Fruit fly (Drosophila melanogaster) whole organism, embryonic: ENCODE data around the gene CG32695.

Experiments
- Adf1 ChIP-seq: fragments of 200-800 bp; sonication (Bioruptor generic); IDR thresholded peaks from 2 replicates; pipeline ENCODE4 v1.3.6; 2022; ENCODE audit warnings: missing biosample characterization, missing genetic modification characterization
- Asciz ChIP-seq: fragments of 200-800 bp; sonication (Bioruptor generic); optimal IDR thresholded peaks from 2 replicates; lab custom pipeline; 2017; ENCODE audit warnings: missing biosample characterization, mild to moderate bottlenecking, missing genetic modification characterization, missing genetic modification reagents
- Bdp1 ChIP-seq: fragments of 200-800 bp; sonication (Bioruptor generic); optimal IDR thresholded peaks from 3 replicates; lab custom pipeline; 2016; ENCODE audit warnings: missing biosample characterization, missing genetic modification characterization
- Bgb ChIP-seq: fragments of 200-800 bp; sonication (Bioruptor generic); IDR thresholded peaks from 2 replicates; pipeline ENCODE4 v1.3.6; 2022; ENCODE audit warnings: missing biosample characterization, missing genetic modification characterization; ENCODE audit not compliant: partially characterized antibody
- CG10543 ChIP-seq: fragments of 200-800 bp; sonication (Bioruptor generic); optimal IDR thresholded peaks from 3 replicates; lab custom pipeline; 2017; ENCODE audit warnings: missing biosample characterization, mild to moderate bottlenecking, missing genetic modification characterization, moderate library complexity
- CG10959 ChIP-seq: fragments of 200-800 bp; sonication (Bioruptor generic); IDR thresholded peaks from 2 replicates; pipeline ENCODE4 v1.3.6; 2022; ENCODE audit warnings: missing biosample characterization, missing genetic modification characterization
- CG11456 ChIP-seq: fragments of 200-800 bp; sonication (Bioruptor generic); IDR thresholded peaks from 3 replicates; pipeline ENCODE4 v1.3.6; 2022; ENCODE audit warnings: missing biosample characterization, missing genetic modification characterization
- CG12071 ChIP-seq: fragments of 200-800 bp; sonication (Bioruptor generic); optimal IDR thresholded peaks from 3 replicates; lab custom pipeline; 2018; ENCODE audit warnings: missing biosample characterization, mild to moderate bottlenecking, missing genetic modification characterization
- CG13424 ChIP-seq: fragments of 200-800 bp; sonication (Bioruptor generic); optimal IDR thresholded peaks from 2 replicates; lab custom pipeline; 2019; ENCODE audit warnings: missing biosample characterization, mild to moderate bottlenecking, missing genetic modification characterization, moderate library complexity
- CG15514 ChIP-seq: fragments of 200-800 bp; sonication (Bioruptor generic); optimal IDR thresholded peaks from 3 replicates; lab custom pipeline; 2017; ENCODE audit warnings: missing biosample characterization, missing genetic modification characterization, mild to moderate bottlenecking, moderate library complexity, missing genetic modification reagents
- CG18599 ChIP-seq: fragments of 200-800 bp; sonication (Bioruptor generic); optimal IDR thresholded peaks from 3 replicates; lab custom pipeline; 2017; ENCODE audit warnings: missing biosample characterization, missing genetic modification characterization, mild to moderate bottlenecking, moderate library complexity, missing genetic modification reagents
- CG2120 ChIP-seq: fragments of 200-800 bp; sonication (Bioruptor generic); optimal IDR thresholded peaks from 3 replicates; lab custom pipeline; 2016; ENCODE audit warnings: missing biosample characterization, missing genetic modification characterization
- CG32532 ChIP-seq: fragments of 200-800 bp; sonication (Bioruptor generic); IDR thresholded peaks from 2 replicates; pipeline ENCODE4 v1.3.6; 2022; ENCODE audit warnings: missing biosample characterization, missing genetic modification characterization
- CG34376 ChIP-seq: fragments of 200-800 bp; sonication (Bioruptor generic); optimal IDR thresholded peaks from 2 replicates; lab custom pipeline; 2018; ENCODE audit warnings: missing biosample characterization, mild to moderate bottlenecking, missing genetic modification characterization
- CG6175 ChIP-seq: fragments of 200-800 bp; sonication (Bioruptor generic); IDR thresholded peaks from 3 replicates; pipeline ENCODE4 v1.3.6; 2022; ENCODE audit warnings: missing biosample characterization, missing genetic modification characterization
- CG7928 ChIP-seq: fragments of 200-800 bp; sonication (Bioruptor generic); optimal IDR thresholded peaks from 2 replicates; lab custom pipeline; 2017; ENCODE audit warnings: missing biosample characterization, mild to moderate bottlenecking, missing genetic modification characterization
- CTCF ChIP-seq: fragments of 200-800 bp; sonication (Bioruptor generic); optimal IDR thresholded peaks from 2 replicates; lab custom pipeline; 2017; ENCODE audit warnings: missing biosample characterization, mild to moderate bottlenecking, missing genetic modification characterization, moderate library complexity
- CoRest ChIP-seq: fragments of 200-800 bp; sonication (Bioruptor generic); optimal IDR thresholded peaks from 3 replicates; lab custom pipeline; 2018; ENCODE audit warnings: missing biosample characterization, mild to moderate bottlenecking, missing genetic modification characterization, moderate library complexity
- Fer1 ChIP-seq: fragments of 200-800 bp; sonication (Bioruptor generic); optimal IDR thresholded peaks from 2 replicates; lab custom pipeline; 2017; ENCODE audit warnings: missing biosample characterization, mild to moderate bottlenecking, missing genetic modification characterization
- GATAe ChIP-seq: fragments of 200-800 bp; sonication (Bioruptor generic); conservative IDR thresholded peaks from 2 replicates; pipeline ENCODE4 v1.3.6; 2022; ENCODE audit warnings: missing biosample characterization, missing genetic modification characterization
- Hey ChIP-seq: fragments of 200-800 bp; sonication (Bioruptor generic); optimal IDR thresholded peaks from 3 replicates; lab custom pipeline; 2018; ENCODE audit warnings: missing biosample characterization, mild to moderate bottlenecking, missing genetic modification characterization
- MESR4 ChIP-seq: fragments of 200-800 bp; sonication (Bioruptor generic); optimal IDR thresholded peaks from 2 replicates; lab custom pipeline; 2018; ENCODE audit warnings: missing biosample characterization, mild to moderate bottlenecking, missing genetic modification characterization, moderate library complexity
- Med ChIP-seq: fragments of 200-800 bp; sonication (Bioruptor generic); peaks from one replicate; lab custom pipeline; 2016; ENCODE audit warnings: missing biosample characterization, missing genetic modification characterization, mild to moderate bottlenecking, inconsistent platforms, moderate library complexity
- Nf-YC ChIP-seq: fragments of 200-800 bp; optimal IDR thresholded peaks from 3 replicates; lab custom pipeline; 2019; ENCODE audit warnings: missing biosample characterization, mild to moderate bottlenecking, missing genetic modification characterization, moderate library complexity
- Trl ChIP-seq, 3 experiments: fragments of >200 bp in 2 of 3; fragments of 200-800 bp in 1 of 3; sonication (Bioruptor generic) in 1 of 3; optimal IDR thresholded peaks; 2 replicates in 1 of 3; 3 replicates in 2 of 3; lab custom pipeline; 2016 to 2017; ENCODE audit warnings: missing biosample characterization in 1 of 3, missing genetic modification characterization in 1 of 3
- ara ChIP-seq: fragments of 200-800 bp; sonication (Bioruptor generic); IDR thresholded peaks from 2 replicates; pipeline ENCODE4 v1.3.6; 2022; ENCODE audit warnings: missing biosample characterization, missing genetic modification characterization
- caup ChIP-seq: fragments of 200-800 bp; sonication (Bioruptor generic); optimal IDR thresholded peaks from 3 replicates; lab custom pipeline; 2017; ENCODE audit warnings: missing biosample characterization, mild to moderate bottlenecking, missing genetic modification characterization, moderate library complexity; ENCODE audit not compliant: severe bottlenecking
- cg ChIP-seq: fragments of 200-800 bp; sonication (Bioruptor generic); optimal IDR thresholded peaks from 3 replicates; lab custom pipeline; 2019; ENCODE audit warnings: missing biosample characterization, mild to moderate bottlenecking, missing genetic modification characterization, moderate library complexity
- chinmo ChIP-seq: fragments of 200-800 bp; sonication (Bioruptor generic); IDR thresholded peaks from 4 replicates; pipeline ENCODE4 v1.3.6; 2022; ENCODE audit warnings: missing biosample characterization, missing genetic modification characterization; ENCODE audit not compliant: partially characterized antibody
- crp ChIP-seq, 2 experiments: fragments of 200-800 bp; sonication (Bioruptor generic); optimal IDR thresholded peaks; 2 replicates in 1 of 2; 3 replicates in 1 of 2; lab custom pipeline; 2017; ENCODE audit warnings: missing biosample characterization in 2 of 2, missing genetic modification characterization in 2 of 2, mild to moderate bottlenecking in 1 of 2, moderate library complexity in 1 of 2
- cwo ChIP-seq: fragments of 200-800 bp; sonication (Bioruptor generic); optimal IDR thresholded peaks from 3 replicates; lab custom pipeline; 2017; ENCODE audit warnings: missing biosample characterization, missing genetic modification characterization, mild to moderate bottlenecking, moderate library complexity, missing genetic modification reagents
- esg ChIP-seq: fragments of 200-800 bp; sonication (Bioruptor generic); conservative IDR thresholded peaks from 2 replicates; pipeline ENCODE4 v1.3.6; 2022; ENCODE audit warnings: missing biosample characterization, missing genetic modification characterization
- exex ChIP-seq: fragments of 200-800 bp; sonication (Bioruptor generic); optimal IDR thresholded peaks from 4 replicates; lab custom pipeline; 2018; ENCODE audit warnings: missing biosample characterization, mild to moderate bottlenecking, missing genetic modification characterization, moderate library complexity
- fd64A ChIP-seq: fragments of 200-800 bp; sonication (Bioruptor generic); optimal IDR thresholded peaks from 3 replicates; lab custom pipeline; 2018; ENCODE audit warnings: missing biosample characterization, mild to moderate bottlenecking, missing genetic modification characterization
- inv ChIP-seq: fragments of 200-800 bp; sonication (Bioruptor generic); IDR thresholded peaks from 2 replicates; pipeline ENCODE4 v1.3.6; 2022; ENCODE audit warnings: missing biosample characterization, missing genetic modification characterization; ENCODE audit not compliant: partially characterized antibody
- luna ChIP-seq: fragments of 200-800 bp; sonication (Bioruptor generic); optimal IDR thresholded peaks from 2 replicates; lab custom pipeline; 2016; ENCODE audit warnings: missing biosample characterization, missing genetic modification characterization
- mirr ChIP-seq: fragments of 200-800 bp; sonication (Bioruptor generic); optimal IDR thresholded peaks from 3 replicates; lab custom pipeline; 2018; ENCODE audit warnings: missing biosample characterization, mild to moderate bottlenecking, missing genetic modification characterization
- pfk ChIP-seq: fragments of 200-800 bp; sonication (Bioruptor generic); optimal IDR thresholded peaks from 2 replicates; lab custom pipeline; 2018; ENCODE audit warnings: missing biosample characterization, mild to moderate bottlenecking, missing genetic modification characterization, moderate library complexity
- pita ChIP-seq: fragments of 200-800 bp; sonication (Bioruptor generic); optimal IDR thresholded peaks from 2 replicates; lab custom pipeline; 2017; ENCODE audit warnings: missing biosample characterization, mild to moderate bottlenecking, missing genetic modification characterization
- row ChIP-seq: fragments of 200-800 bp; sonication (Bioruptor generic); IDR thresholded peaks from 3 replicates; pipeline ENCODE4 v1.3.6; 2022; ENCODE audit warnings: missing biosample characterization, missing genetic modification characterization
- sd ChIP-seq: fragments of 200-800 bp; sonication (Bioruptor generic); optimal IDR thresholded peaks from 3 replicates; lab custom pipeline; 2018; ENCODE audit warnings: missing biosample characterization, mild to moderate bottlenecking, missing genetic modification characterization, moderate library complexity
- sens ChIP-seq: fragments of 200-800 bp; sonication (Bioruptor generic); peaks from one replicate; lab custom pipeline; 2016; ENCODE audit warnings: missing biosample characterization, missing genetic modification characterization
- seq ChIP-seq: fragments of 200-800 bp; sonication (Bioruptor generic); IDR thresholded peaks from 2 replicates; pipeline ENCODE4 v1.3.6; 2022; ENCODE audit warnings: missing biosample characterization, missing genetic modification characterization
- sisA ChIP-seq: fragments of 200-800 bp; sonication (Bioruptor generic); IDR thresholded peaks from 2 replicates; pipeline ENCODE4 v1.3.6; 2022; ENCODE audit warnings: missing biosample characterization, missing genetic modification characterization
- sug ChIP-seq: fragments of 200-800 bp; optimal IDR thresholded peaks from 2 replicates; lab custom pipeline; 2019; ENCODE audit warnings: missing biosample characterization, mild to moderate bottlenecking, missing genetic modification characterization, moderate library complexity
- ttk ChIP-seq: fragments of 200-800 bp; sonication (Bioruptor generic); IDR thresholded peaks from 2 replicates; pipeline ENCODE4 v2.1.2; 2022; ENCODE audit warnings: missing biosample characterization, missing genetic modification characterization

The CG32695 gene

dm6 chrX:9871632-9872031 lies 2.2 kb downstream of the CG32695 start, which contains the start of gene CG45061 (continued):
- TF ChIP-seq CG13424, result no peak
- peak; percentile 82 for TF ChIP-seq Med (GFP tag; lab: Kevin White, UChicago)
- peak; percentile 12 for TF ChIP-seq Hey (tag; lab: Kevin White, UChicago)
- TF ChIP-seq row (GFP tag; lab: Robert Waterston, UW), result peak; percentile 56; the same call in 2 of the 3 replicates
- no peak for TF ChIP-seq esg (GFP tag; lab: Robert Waterston, UW)
- peak; percentile 60 for TF ChIP-seq CG18599 (GFP tag; lab: Kevin White, UChicago)
- peak; percentile 32; the same call in 1 of the 3 replicates for TF ChIP-seq CG11456 (GFP tag; lab: Robert Waterston, UW)
- TF ChIP-seq Trl (optimal IDR thresholded peaks at IDR 0.05; lab: Kevin White, UChicago), result no peak
- TF ChIP-seq Trl (GFP tag; optimal IDR thresholded peaks at IDR 0.05; lab: Kevin White, UChicago), result no peak
- TF ChIP-seq caup (GFP tag; lab: Kevin White, UChicago), result peak; percentile 33
- peak; percentile 77 for TF ChIP-seq mirr

dm6 chrX:9868510-9869248 lies 5.2 kb downstream of the CG32695 start, which contains the start of gene CG45060:
Gene CG45060, minus strand, starts transcription at chrX:9868568.
- TF ChIP-seq Nf-YC (tag; lab: Kevin White, UChicago) (peak; percentile 94), CG10959 (GFP tag; lab: Robert Waterston, UW) (no peak), Med (GFP tag; lab: Kevin White, UChicago) (peak; percentile 52), Hey (tag; lab: Kevin White, UChicago) (peak; percentile 91), ara (GFP tag; lab: Robert Waterston, UW) (no peak), CoRest (no peak), GATAe (GFP tag; lab: Robert Waterston, UW) (peak; percentile 91), seq (no peak), cwo (peak; percentile 26), crp (GFP tag; optimal IDR thresholded peaks at IDR 0.05; lab: Kevin White, UChicago) (no peak), CG10543 (GFP tag; lab: Kevin White, UChicago) (peak; percentile 79), inv (GFP tag; lab: Robert Waterston, UW) (no peak), CTCF (GFP tag; lab: Kevin White, UChicago) (peak; percentile 10), CG12071 (peak; percentile 24), pfk (GFP tag; lab: Kevin White, UChicago) (peak; percentile 9), CG32532 (peak; percentile 30; the same call in 1 of the 2 replicates), luna (GFP tag; lab: Kevin White, UChicago) (no peak), ttk (GFP tag; lab: Robert Waterston, UW) (peak; percentile 11; the same call in 1 of the 2 replicates), CG7928 (GFP tag; lab: Kevin White, UChicago) (no peak), exex (tag; lab: Kevin White, UChicago) (peak; percentile 68), Fer1 (GFP tag; lab: Kevin White, UChicago) (peak; percentile 15), CG34376 (GFP tag; lab: Kevin White, UChicago) (peak; percentile 28), sens (GFP tag; lab: Kevin White, UChicago) (peak; percentile 65), sd (tag; lab: Kevin White, UChicago) (peak; percentile 99), Bdp1 (GFP tag; lab: Kevin White, UChicago) (no peak), fd64A (no peak), sug (peak; percentile 95), CG15514 (peak; percentile 7), Asciz (GFP tag; lab: Kevin White, UChicago) (no peak), chinmo (0 out of 4 replicates have a peak, but pooled peaks have one; percentile 8), Bgb (0 out of 2 replicates have a peak, but pooled peaks have one; percentile 17), Adf1 (GFP tag; lab: Robert Waterston, UW) (peak; percentile 39; the same call in 1 of the 2 replicates), MESR4 (no peak), CG6175 (GFP tag; lab: Robert Waterston, UW) (0 out of 3 replicates have a peak, but pooled peaks have one; percentile 28), sisA (GFP tag; lab: Robert Waterston, UW) (no peak), cg (GFP tag; lab: Kevin White, UChicago) (peak; percentile 32), mirr (peak; percentile 38), CG2120 (GFP tag; lab: Kevin White, UChicago) (no peak), pita (GFP tag; lab: Kevin White, UChicago) (no peak)
